Fruit fly (Drosophila melanogaster) whole organism: ENCODE measurements around the gene synr.

Source experiments
- CG8478 ChIP-seq: fragments of >200 bp; optimal IDR thresholded peaks from 2 replicates; lab custom pipeline; 2018; ENCODE audit warnings: inconsistent platforms
- EcR ChIP-seq, 2 experiments: fragments of >200 bp; optimal IDR thresholded peaks; 2 replicates each; lab custom pipeline; 2017; ENCODE audit warnings: missing biosample characterization in 2 of 2, missing genetic modification characterization in 2 of 2, missing genetic modification reagents in 2 of 2
- psq ChIP-seq: fragments of >200 bp; optimal IDR thresholded peaks from 2 replicates; lab custom pipeline; 2017

DNA sequence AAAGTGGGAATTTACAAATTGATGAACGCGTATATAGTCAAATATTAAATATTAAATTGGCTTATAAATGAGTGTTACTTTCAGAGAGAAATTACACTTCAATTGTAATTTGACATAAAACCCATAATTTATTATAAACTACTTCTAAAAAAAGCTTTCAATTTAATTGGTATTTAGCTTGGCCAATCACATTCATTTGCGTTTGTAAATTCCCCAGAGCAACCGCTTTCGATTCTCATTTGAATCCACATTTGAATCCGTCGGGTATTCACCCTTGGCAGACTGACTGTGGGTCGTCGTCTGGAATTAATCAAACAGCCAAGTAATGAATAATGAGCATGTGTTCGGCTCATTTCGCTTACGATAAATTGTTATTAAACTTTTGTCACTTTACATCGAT is 46.6 kb upstream of the synr start:
- TF ChIP-seq psq (lab: Kevin White, UChicago) (no peak), CG8478 (lab: Kevin White, UChicago) (no peak), EcR (GFP tag; optimal IDR thresholded peaks at IDR 0.05; lab: Kevin White, UChicago) (no peak)
